Worm (Caenorhabditis elegans) whole organism, young adult: ENCODE measurements around the gene T28A11.20.

ENCODE experiments used
- B0261.1 ChIP-seq: sonication (generic microtip); optimal IDR thresholded peaks from 2 replicates; lab custom pipeline; 2016; ENCODE audit warnings: mild to moderate bottlenecking, missing genetic modification characterization, moderate library complexity, missing compliant biosample characterization
- F57A8.1 ChIP-seq: fragments of 200-800 bp; sonication (Bioruptor generic); optimal IDR thresholded peaks from 2 replicates; lab custom pipeline; 2018; ENCODE audit warnings: mild to moderate bottlenecking, missing genetic modification characterization, moderate library complexity, missing compliant biosample characterization
- K12H6.12 ChIP-seq: fragments of 200-800 bp; sonication (Bioruptor generic); optimal IDR thresholded peaks from 2 replicates; lab custom pipeline; 2018; ENCODE audit warnings: mild to moderate bottlenecking, missing genetic modification characterization, missing compliant biosample characterization
- Y56A3A.18 ChIP-seq: fragments of 200-800 bp; sonication (Bioruptor generic); IDR thresholded peaks from 2 replicates; pipeline ENCODE4 v1.3.6; 2022; ENCODE audit warnings: missing genetic modification reagents, missing genetic modification characterization, missing compliant biosample characterization
- gei-17 ChIP-seq: fragments of 200-800 bp; sonication (Bioruptor generic); optimal IDR thresholded peaks from 2 replicates; lab custom pipeline; 2018; ENCODE audit warnings: mild to moderate bottlenecking, missing genetic modification characterization, missing compliant biosample characterization
- mxl-1 ChIP-seq: sonication (generic microtip); optimal IDR thresholded peaks from 2 replicates; lab custom pipeline; 2016; ENCODE audit warnings: missing genetic modification characterization, missing compliant biosample characterization
- pbrm-1 ChIP-seq: fragments of 200-800 bp; sonication (Bioruptor generic); IDR thresholded peaks from 2 replicates; pipeline ENCODE4 v1.3.6; 2022; ENCODE audit warnings: missing genetic modification reagents, missing genetic modification characterization, missing compliant biosample characterization

DNA sequence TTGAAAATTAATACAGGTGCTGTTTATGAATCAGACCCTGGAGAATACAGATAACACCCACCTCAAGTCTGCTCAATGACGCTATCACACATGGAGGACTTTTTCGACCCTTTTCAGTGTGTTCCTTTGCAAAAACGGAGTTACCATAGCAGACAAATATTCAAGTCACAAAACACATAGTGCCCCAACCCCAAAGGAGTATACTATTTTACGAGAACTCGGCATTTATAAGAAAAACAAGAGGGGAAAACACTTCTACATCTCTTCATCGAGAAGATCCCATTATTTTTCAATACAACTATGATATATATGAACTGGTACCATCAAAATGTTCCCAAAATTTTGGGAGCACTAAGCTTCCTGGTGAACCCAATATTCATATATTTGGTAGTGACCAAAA is 28.4 kb downstream of the T28A11.20 start, which contains the start of gene srj-7:
- TF ChIP-seq gei-17 (GFP tag; lab: Kevin White, UChicago) (no peak), B0261.1 (tag; lab: Kevin White, UChicago) (no peak), mxl-1 (tag; lab: Kevin White, UChicago) (no peak), F57A8.1 (GFP tag; lab: Kevin White, UChicago) (no peak), Y56A3A.18 (GFP tag; lab: Robert Waterston, UW) (no peak), K12H6.12 (tag; lab: Kevin White, UChicago) (no peak), pbrm-1 (GFP tag; lab: Robert Waterston, UW) (no peak)
